Worm (Caenorhabditis elegans) whole organism, L4 larva: ENCODE results near the gene mcm-3AP.

ENCODE experiments used
- F10B5.3 ChIP-seq: sonication (generic microtip); optimal IDR thresholded peaks from 2 replicates; lab custom pipeline; 2016; ENCODE audit warnings: mild to moderate bottlenecking, missing genetic modification characterization, missing compliant biosample characterization
- T20F7.1 ChIP-seq: fragments of 200-800 bp; sonication (Bioruptor generic); optimal IDR thresholded peaks from 2 replicates; lab custom pipeline; 2018; ENCODE audit warnings: mild to moderate bottlenecking, missing genetic modification characterization, missing compliant biosample characterization
- Y5F2A.4 ChIP-seq: fragments of 200-800 bp; sonication (Bioruptor generic); optimal IDR thresholded peaks from 2 replicates; lab custom pipeline; 2018; ENCODE audit warnings: mild to moderate bottlenecking, missing genetic modification characterization, missing compliant biosample characterization
- Y75B8A.6 ChIP-seq: fragments of 200-800 bp; sonication (Bioruptor generic); IDR thresholded peaks from 2 replicates; pipeline ENCODE4 v1.3.6; 2022; ENCODE audit warnings: missing genetic modification reagents, missing genetic modification characterization, missing compliant biosample characterization
- ZK337.2 ChIP-seq: fragments of 200-800 bp; sonication (Bioruptor generic); IDR thresholded peaks from 2 replicates; pipeline ENCODE4 v1.3.6; 2022; ENCODE audit warnings: missing genetic modification reagents, missing genetic modification characterization, missing compliant biosample characterization
- aha-1 ChIP-seq: fragments of 150-350 bp; peaks from one replicate; lab custom pipeline; 2014; ENCODE audit warnings: missing biosample characterization, missing genetic modification characterization
- ama-1 ChIP-seq: fragments of 150-350 bp; optimal IDR thresholded peaks from 2 replicates; lab custom pipeline; 2014; ENCODE audit warnings: inconsistent platforms, mixed read lengths
- arid-1 ChIP-seq: fragments of 200-800 bp; sonication (Bioruptor generic); conservative IDR thresholded peaks from 2 replicates; pipeline ENCODE4 v1.3.6; 2022; ENCODE audit warnings: missing genetic modification reagents, missing genetic modification characterization, missing compliant biosample characterization
- ceh-44 ChIP-seq: fragments of 200-800 bp; sonication (Bioruptor generic); IDR thresholded peaks from 2 replicates; pipeline ENCODE4 v1.3.6; 2022; ENCODE audit warnings: missing genetic modification reagents, missing genetic modification characterization, missing compliant biosample characterization
- ceh-62 ChIP-seq: sonication (generic microtip); optimal IDR thresholded peaks from 2 replicates; lab custom pipeline; 2017; ENCODE audit warnings: missing biosample characterization, missing genetic modification characterization
- ces-1 ChIP-seq: fragments of 150-350 bp; sonication (generic microtip); optimal IDR thresholded peaks from 4 replicates; lab custom pipeline; 2014; ENCODE audit warnings: missing biosample characterization, missing genetic modification reagents, missing genetic modification characterization
- daf-12 ChIP-seq: fragments of 150-350 bp; optimal IDR thresholded peaks from 2 replicates; lab custom pipeline; 2014; ENCODE audit warnings: missing biosample characterization, missing genetic modification reagents, missing genetic modification characterization
- daf-16 ChIP-seq, 3 experiments: sonication (generic microtip); optimal IDR thresholded peaks; 2 replicates each; lab custom pipeline; 2016 to 2017; ENCODE audit warnings: missing genetic modification characterization in 3 of 3, missing genetic modification reagents in 3 of 3, mild to moderate bottlenecking in 2 of 3, missing compliant biosample characterization in 2 of 3, missing biosample characterization in 1 of 3, moderate library complexity in 1 of 3
- daf-19 ChIP-seq: fragments of 200-800 bp; sonication (Bioruptor generic); conservative IDR thresholded peaks from 2 replicates; pipeline ENCODE4 v1.3.6; 2022; ENCODE audit warnings: missing genetic modification characterization, missing compliant biosample characterization
- daf-8 ChIP-seq: fragments of 200-800 bp; sonication (Bioruptor generic); IDR thresholded peaks from 2 replicates; pipeline ENCODE4 v1.3.6; 2022; ENCODE audit warnings: missing genetic modification characterization, missing compliant biosample characterization
- dpl-1 ChIP-seq: fragments of 150-350 bp; optimal IDR thresholded peaks from 2 replicates; lab custom pipeline; 2014; ENCODE audit warnings: missing biosample characterization, missing genetic modification reagents, missing genetic modification characterization
- duxl-1 ChIP-seq: sonication (generic microtip); optimal IDR thresholded peaks from 2 replicates; lab custom pipeline; 2016; ENCODE audit warnings: mild to moderate bottlenecking, missing genetic modification characterization, moderate library complexity, missing compliant biosample characterization; ENCODE audit not compliant: poor library complexity
- dve-1 ChIP-seq: sonication (generic microtip); optimal IDR thresholded peaks from 2 replicates; lab custom pipeline; 2017; ENCODE audit warnings: antibody characterized with exemption, mild to moderate bottlenecking, missing genetic modification characterization, missing compliant biosample characterization; ENCODE audit not compliant: insufficient read depth
- hif-1 ChIP-seq, 2 experiments: sonication (generic microtip); optimal IDR thresholded peaks; 2 replicates each; lab custom pipeline; 2016 to 2017; ENCODE audit warnings: missing compliant biosample characterization in 2 of 2, missing genetic modification characterization in 2 of 2, missing genetic modification reagents in 2 of 2, missing genotype in 2 of 2, mild to moderate bottlenecking in 1 of 2
- hlh-30 ChIP-seq: sonication (generic microtip); optimal IDR thresholded peaks from 2 replicates; lab custom pipeline; 2017; ENCODE audit warnings: antibody characterized with exemption, mild to moderate bottlenecking, missing genetic modification characterization, missing compliant biosample characterization; ENCODE audit not compliant: insufficient read depth
- hmg-1.1 ChIP-seq: fragments of 200-800 bp; sonication (Bioruptor generic); IDR thresholded peaks from 2 replicates; pipeline ENCODE4 v1.3.6; 2022; ENCODE audit warnings: missing genetic modification reagents, missing genetic modification characterization, missing compliant biosample characterization
- jun-1 ChIP-seq: fragments of 150-350 bp; optimal IDR thresholded peaks from 2 replicates; lab custom pipeline; 2014; ENCODE audit warnings: missing biosample characterization, missing genetic modification reagents, missing genetic modification characterization
- lim-7 ChIP-seq: fragments of 200-800 bp; sonication (Bioruptor generic); IDR thresholded peaks from 2 replicates; pipeline ENCODE4 v1.3.6; 2022; ENCODE audit warnings: missing genetic modification characterization, missing compliant biosample characterization
- lin-1 ChIP-seq: fragments of 200-800 bp; sonication (Bioruptor generic); IDR thresholded peaks from 2 replicates; pipeline ENCODE4 v1.3.6; 2022; ENCODE audit warnings: missing genetic modification reagents, missing genetic modification characterization, missing compliant biosample characterization
- lin-13 ChIP-seq: fragments of 150-350 bp; optimal IDR thresholded peaks from 2 replicates; lab custom pipeline; 2014; ENCODE audit warnings: missing biosample characterization, missing genetic modification reagents, missing genetic modification characterization
- lin-15B ChIP-seq: fragments of 150-350 bp; sonication (generic microtip); optimal IDR thresholded peaks from 3 replicates; lab custom pipeline; 2014; ENCODE audit warnings: missing biosample characterization, missing genetic modification characterization
- lin-38 ChIP-seq: fragments of 200-800 bp; sonication (Bioruptor generic); IDR thresholded peaks from 2 replicates; pipeline ENCODE4 v1.3.6; 2022; ENCODE audit warnings: missing genetic modification reagents, missing genetic modification characterization, missing compliant biosample characterization
- lsy-2 ChIP-seq, 2 experiments: fragments of 150-350 bp in 1 of 2; sonication (generic microtip) in 1 of 2; optimal IDR thresholded peaks; 2 replicates each; lab custom pipeline; 2014 to 2017; ENCODE audit warnings: missing biosample characterization in 2 of 2, missing genetic modification characterization in 2 of 2
- mdl-1 ChIP-seq, 2 experiments: fragments of 150-350 bp in 1 of 2; sonication (generic microtip) in 1 of 2; optimal IDR thresholded peaks; 2 replicates each; lab custom pipeline; 2014 to 2017; ENCODE audit warnings: missing biosample characterization in 2 of 2, missing genetic modification characterization in 2 of 2
- mes-2 ChIP-seq: sonication (generic microtip); optimal IDR thresholded peaks from 2 replicates; lab custom pipeline; 2016; ENCODE audit warnings: missing genotype, mild to moderate bottlenecking, missing genetic modification characterization, missing compliant biosample characterization; ENCODE audit not compliant: poor library complexity, severe bottlenecking
- nhr-25 ChIP-seq: sonication (generic microtip); optimal IDR thresholded peaks from 2 replicates; lab custom pipeline; 2017; ENCODE audit warnings: missing genetic modification characterization, mild to moderate bottlenecking, missing compliant biosample characterization, antibody characterized with exemption, moderate library complexity, borderline replicate concordance; ENCODE audit not compliant: insufficient read depth
- pha-4 ChIP-seq, 2 experiments: fragments of 150-350 bp in 1 of 2; fragments of 200-800 bp in 1 of 2; sonication (Bioruptor generic) in 1 of 2; IDR thresholded peaks in 1 of 2; optimal IDR thresholded peaks in 1 of 2; 2 replicates each; pipeline versions ENCODE4 v1.3.6 to Lab custom; 2014 to 2022; ENCODE audit warnings: missing genetic modification characterization in 2 of 2, missing genetic modification reagents in 2 of 2, missing biosample characterization in 1 of 2, missing compliant biosample characterization in 1 of 2
- rbr-2 ChIP-seq: sonication (generic microtip); optimal IDR thresholded peaks from 2 replicates; lab custom pipeline; 2016; ENCODE audit warnings: missing genotype, missing genetic modification characterization, missing compliant biosample characterization
- sdz-12 ChIP-seq: fragments of 200-800 bp; sonication (Bioruptor generic); optimal IDR thresholded peaks from 2 replicates; lab custom pipeline; 2018; ENCODE audit warnings: mild to moderate bottlenecking, missing genetic modification characterization, missing compliant biosample characterization
- set-16 ChIP-seq: fragments of 200-800 bp; sonication (Bioruptor generic); IDR thresholded peaks from 2 replicates; pipeline ENCODE4 v1.3.6; 2022; ENCODE audit warnings: missing genetic modification reagents, missing genetic modification characterization, missing compliant biosample characterization
- snpc-1.2 ChIP-seq: fragments of 200-800 bp; sonication (Bioruptor generic); IDR thresholded peaks from 2 replicates; pipeline ENCODE4 v1.3.6; 2022; ENCODE audit warnings: missing genetic modification reagents, missing genetic modification characterization, missing compliant biosample characterization
- snpc-4 ChIP-seq: fragments of 150-350 bp; optimal IDR thresholded peaks from 2 replicates; lab custom pipeline; 2014; ENCODE audit warnings: missing biosample characterization, missing genetic modification characterization
- spr-1 ChIP-seq: sonication (generic microtip); optimal IDR thresholded peaks from 2 replicates; lab custom pipeline; 2016; ENCODE audit warnings: mild to moderate bottlenecking, missing genetic modification characterization, missing compliant biosample characterization
- unc-62 ChIP-seq, 3 experiments: fragments of 150-350 bp in 1 of 3; sonication (generic microtip); optimal IDR thresholded peaks in 2 of 3; peaks in 1 of 3; 1 replicate in 1 of 3; 2 replicates in 2 of 3; lab custom pipeline; 2014 to 2017; ENCODE audit warnings: missing biosample characterization in 3 of 3, missing genetic modification characterization in 3 of 3, missing genetic modification reagents in 3 of 3, missing genotype in 1 of 3
- zfp-2 ChIP-seq: sonication (generic microtip); optimal IDR thresholded peaks from 2 replicates; lab custom pipeline; 2016; ENCODE audit warnings: mild to moderate bottlenecking, missing genetic modification characterization, missing compliant biosample characterization
- zfp-3 ChIP-seq: fragments of 200-800 bp; sonication (Bioruptor generic); conservative IDR thresholded peaks from 2 replicates; pipeline ENCODE4 v1.3.6; 2022; ENCODE audit warnings: missing genetic modification reagents, missing genetic modification characterization, missing compliant biosample characterization
- zip-11 ChIP-seq: fragments of 200-800 bp; sonication (Bioruptor generic); IDR thresholded peaks from 2 replicates; pipeline ENCODE4 v1.3.6; 2022; ENCODE audit warnings: missing genetic modification characterization, missing compliant biosample characterization

The mcm-3AP gene

DNA sequence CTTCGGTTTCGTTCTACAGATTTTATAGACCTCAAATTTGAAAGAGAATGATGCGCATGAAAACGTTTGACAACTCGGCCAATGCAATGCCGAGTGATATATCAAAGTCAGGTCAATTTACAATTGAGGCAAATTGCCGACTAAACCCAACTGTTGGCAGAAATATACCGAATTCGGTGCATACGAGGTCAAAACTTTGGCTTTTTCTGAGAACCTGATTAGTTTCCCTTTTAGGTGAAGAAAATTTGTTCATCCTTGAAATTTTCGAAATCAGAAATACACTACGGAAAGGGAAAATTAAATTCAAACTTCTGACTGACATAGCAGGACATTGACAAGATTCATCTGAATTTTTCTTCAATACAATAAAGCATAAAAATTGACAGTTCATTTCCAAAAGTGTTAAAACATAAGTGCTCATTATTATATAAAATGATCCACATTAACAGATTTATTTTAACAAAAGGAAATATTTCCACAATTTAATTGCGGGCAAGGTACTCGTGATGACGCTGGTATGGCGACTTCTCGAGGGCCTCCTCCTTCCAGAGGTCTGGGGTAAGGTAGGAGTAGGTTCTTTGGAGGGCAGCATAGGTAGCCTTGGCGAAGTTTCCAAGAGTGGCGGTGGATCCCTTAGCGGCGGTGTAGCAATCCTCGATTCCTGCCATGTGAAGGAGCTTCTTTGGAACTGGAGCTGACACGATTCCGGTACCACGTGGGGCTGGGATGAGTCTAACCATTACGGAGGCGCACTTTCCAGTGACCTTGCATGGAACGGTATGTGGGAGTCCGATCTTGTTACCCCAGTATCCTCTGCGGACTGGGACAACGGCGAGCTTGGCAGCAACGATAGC is 23.3 kb upstream of the mcm-3AP start:
- TF ChIP-seq ama-1 (lab: Kevin White, UChicago) (peak; percentile 75), lsy-2 (tag; optimal IDR thresholded peaks at IDR 0.05; lab: Kevin White, UChicago) (peak in 1 of 2 experiments; percentile 20), arid-1 (GFP tag; lab: Robert Waterston, UW) (peak; percentile 32; the same call in 1 of the 2 replicates), aha-1 (tag; lab: Kevin White, UChicago) (peak; percentile 80), mdl-1 (tag; optimal IDR thresholded peaks at IDR 0.05; lab: Kevin White, UChicago) (no peak), zfp-3 (GFP tag; lab: Robert Waterston, UW) (peak; percentile 57; the same call in 1 of the 2 replicates), set-16 (GFP tag; lab: Robert Waterston, UW) (peak; percentile 50), mes-2 (tag; lab: Kevin White, UChicago) (peak; percentile 8), daf-16 (GFP tag; optimal IDR thresholded peaks at IDR 0.05; lab: Kevin White, UChicago) (peak in 1 of 2 experiments; percentile 16), daf-16 (tag; optimal IDR thresholded peaks at IDR 0.05; lab: Kevin White, UChicago) (no peak), hif-1 (tag; optimal IDR thresholded peaks at IDR 0.05; lab: Kevin White, UChicago) (no peak), snpc-1.2 (GFP tag; lab: Robert Waterston, UW) (peak; percentile 55; the same call in 1 of the 2 replicates), lin-1 (no peak)

DNA sequence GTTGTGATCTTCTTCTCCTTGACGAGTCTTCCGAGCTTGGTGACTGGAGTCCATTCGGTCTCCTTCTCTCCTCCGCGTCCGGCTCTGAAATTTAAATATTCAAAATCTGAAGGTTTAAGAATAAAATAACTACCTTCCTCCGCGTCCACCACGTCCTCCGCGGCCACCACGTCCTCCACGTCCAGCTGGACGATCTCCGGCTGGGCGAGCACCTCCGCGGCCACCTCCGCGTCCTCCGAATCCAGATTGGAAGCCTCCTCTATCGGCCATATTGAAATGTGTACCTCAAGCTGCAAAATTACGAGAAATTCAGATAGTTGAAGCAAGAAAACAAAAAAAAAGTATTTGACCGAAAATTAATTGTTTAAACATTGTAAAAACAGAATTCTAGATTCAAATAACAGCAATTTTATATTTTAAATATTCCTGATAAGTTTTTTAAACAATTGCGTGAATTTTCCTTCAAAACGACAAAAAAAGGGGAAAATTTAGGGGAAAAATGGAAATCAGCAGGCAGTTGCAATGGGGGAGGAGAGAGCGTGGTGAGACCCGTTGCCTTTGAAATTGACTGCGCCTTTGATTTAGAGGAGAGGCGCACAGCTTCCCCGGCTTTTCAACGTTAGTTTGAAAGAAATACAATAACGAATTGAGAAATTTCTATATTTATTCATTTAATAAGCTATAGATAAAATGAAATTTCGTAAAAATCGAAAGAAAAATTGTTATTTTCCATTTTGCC is 22.2 kb upstream of the mcm-3AP start, which contains the start of gene rps-2:
Gene rps-2, minus strand, starts transcription at position 290 of the 739 bp plus-strand sequence.
- TF ChIP-seq set-16 (GFP tag; lab: Robert Waterston, UW) (peak; percentile 87; the same call in 1 of the 2 replicates), lin-38 (GFP tag; lab: Robert Waterston, UW) (no peak), nhr-25 (no peak), daf-19 (GFP tag; lab: Robert Waterston, UW) (no peak), Y5F2A.4 (GFP tag; lab: Kevin White, UChicago) (no peak), pha-4 (GFP tag; IDR thresholded peaks at IDR 0.05; lab: Robert Waterston, UW) (0 out of 2 replicates have a peak, but pooled peaks have one; percentile 20), pha-4 (tag; optimal IDR thresholded peaks at IDR 0.05; lab: Kevin White, UChicago) (no peak), hlh-30 (tag; lab: Kevin White, UChicago) (no peak), duxl-1 (tag; lab: Kevin White, UChicago) (no peak), zfp-2 (tag; lab: Kevin White, UChicago) (no peak), daf-8 (GFP tag; lab: Robert Waterston, UW) (no peak), dpl-1 (peak; percentile 6), F10B5.3 (tag; lab: Kevin White, UChicago) (no peak), lin-13 (GFP tag; lab: Kevin White, UChicago) (no peak), lim-7 (GFP tag; lab: Robert Waterston, UW) (no peak), Y75B8A.6 (GFP tag; lab: Robert Waterston, UW) (no peak), dve-1 (tag; lab: Kevin White, UChicago) (no peak), snpc-4 (tag; lab: Kevin White, UChicago) (no peak), T20F7.1 (GFP tag; lab: Kevin White, UChicago) (no peak), sdz-12 (no peak), lin-15B (tag; lab: Kevin White, UChicago) (no peak), spr-1 (no peak), rbr-2 (peak; percentile 18), unc-62 (GFP tag; optimal IDR thresholded peaks at IDR 0.05 in 1 of 2; lab: Kevin White, UChicago) (peak in 1 of 2 experiments; percentile 36), unc-62 (tag; optimal IDR thresholded peaks at IDR 0.05; lab: Kevin White, UChicago) (no peak), daf-12 (tag; lab: Kevin White, UChicago) (no peak), ceh-44 (no peak), jun-1 (tag; lab: Kevin White, UChicago) (no peak), ces-1 (GFP tag; lab: Kevin White, UChicago) (no peak), aha-1 (tag; lab: Kevin White, UChicago) (no peak), zfp-3 (GFP tag; lab: Robert Waterston, UW) (no peak), zip-11 (GFP tag; lab: Robert Waterston, UW) (no peak), ceh-62 (no peak), ZK337.2 (GFP tag; lab: Robert Waterston, UW) (no peak), hmg-1.1 (0 out of 2 replicates have a peak, but pooled peaks have one; percentile 25)
